Fruit fly (Drosophila melanogaster) whole organism, wandering third instar larva: ENCODE measurements around the gene galla-2.
A peak's percentile ranks its signal among the peaks of the same experiment; 100 is the strongest.

Experiments used
- Abd-B ChIP-seq: fragments of >200 bp; optimal IDR thresholded peaks from 2 replicates; lab custom pipeline; 2017; ENCODE audit warnings: missing biosample characterization, missing genetic modification characterization
- CG32264 ChIP-seq: fragments of 200-800 bp; sonication (Bioruptor generic); optimal IDR thresholded peaks from 2 replicates; lab custom pipeline; 2016; ENCODE audit warnings: missing biosample characterization, missing genetic modification characterization
- CG9705 ChIP-seq: fragments of 200-800 bp; sonication (Bioruptor generic); optimal IDR thresholded peaks from 2 replicates; lab custom pipeline; 2018; ENCODE audit warnings: missing biosample characterization, mild to moderate bottlenecking, missing genetic modification characterization
- Dfd ChIP-seq: fragments of >200 bp; optimal IDR thresholded peaks from 2 replicates; lab custom pipeline; 2017; ENCODE audit warnings: missing biosample characterization, missing genetic modification characterization
- Dif ChIP-seq: fragments of 200-275, 200-300 bp; sonication (Bioruptor generic); optimal IDR thresholded peaks from 2 replicates; lab custom pipeline; 2018; ENCODE audit warnings: missing biosample characterization, missing genetic modification characterization; ENCODE audit not compliant: partially characterized antibody
- GATAd ChIP-seq: sonication (Bioruptor generic); optimal IDR thresholded peaks from 2 replicates; lab custom pipeline; 2016; ENCODE audit warnings: missing biosample characterization, missing genetic modification characterization
- HLH106 ChIP-seq: fragments of 200-800 bp; optimal IDR thresholded peaks from 3 replicates; lab custom pipeline; 2019; ENCODE audit warnings: missing biosample characterization, mild to moderate bottlenecking, missing genetic modification characterization, moderate library complexity
- Hr78 ChIP-seq: fragments of >200 bp; optimal IDR thresholded peaks from 2 replicates; lab custom pipeline; 2017; ENCODE audit warnings: missing biosample characterization, missing genetic modification characterization
- Hr83 ChIP-seq: fragments of 200-300 bp; sonication (Bioruptor generic); optimal IDR thresholded peaks from 2 replicates; lab custom pipeline; 2016; ENCODE audit warnings: missing biosample characterization, mild to moderate bottlenecking, missing genetic modification characterization, moderate library complexity; ENCODE audit not compliant: poor library complexity, severe bottlenecking
- Jra ChIP-seq: sonication (Bioruptor generic); optimal IDR thresholded peaks from 2 replicates; lab custom pipeline; 2016; ENCODE audit warnings: missing biosample characterization, missing genetic modification characterization
- N ChIP-seq: fragments of >200 bp; optimal IDR thresholded peaks from 2 replicates; lab custom pipeline; 2018; ENCODE audit warnings: missing biosample characterization, missing external identifiers, missing genetic modification characterization
- OdsH ChIP-seq: fragments of 200-800 bp; sonication (Bioruptor generic); optimal IDR thresholded peaks from 2 replicates; lab custom pipeline; 2016; ENCODE audit warnings: missing biosample characterization, mild to moderate bottlenecking, missing genetic modification characterization
- Rel ChIP-seq, 2 experiments: fragments of 200-800 bp; sonication (Bioruptor generic) in 1 of 2; optimal IDR thresholded peaks; 2 replicates in 1 of 2; 3 replicates in 1 of 2; lab custom pipeline; 2016 to 2019; ENCODE audit warnings: mild to moderate bottlenecking in 2 of 2, missing biosample characterization in 2 of 2, missing genetic modification characterization in 2 of 2, moderate library complexity in 1 of 2
- Sp1 ChIP-seq: fragments of 200-800 bp; sonication (Bioruptor generic); optimal IDR thresholded peaks from 3 replicates; lab custom pipeline; 2019; ENCODE audit warnings: missing biosample characterization, mild to moderate bottlenecking, missing genetic modification characterization, moderate library complexity
- Vsx2 ChIP-seq: fragments of 200-300, 225-300 bp; sonication (Bioruptor generic); optimal IDR thresholded peaks from 2 replicates; lab custom pipeline; 2018; ENCODE audit warnings: missing biosample characterization, missing genetic modification characterization; ENCODE audit not compliant: partially characterized antibody
- br ChIP-seq: fragments of 200-800 bp; sonication (Bioruptor generic); optimal IDR thresholded peaks from 2 replicates; lab custom pipeline; 2016; ENCODE audit warnings: missing biosample characterization, missing genetic modification characterization
- brk ChIP-seq: fragments of 200-800 bp; sonication (Bioruptor generic); optimal IDR thresholded peaks from 2 replicates; lab custom pipeline; 2016; ENCODE audit warnings: missing biosample characterization, mild to moderate bottlenecking, missing genetic modification characterization
- dl ChIP-seq, 2 experiments: fragments of 175-275, 200-275 bp in 1 of 2; fragments of 200-275 bp in 1 of 2; sonication (Bioruptor generic); optimal IDR thresholded peaks; lab custom pipeline; 2018; ENCODE audit warnings: mild to moderate bottlenecking in 2 of 2, missing biosample characterization in 2 of 2, missing genetic modification characterization in 2 of 2, moderate library complexity in 2 of 2; ENCODE audit not compliant: partially characterized antibody in 2 of 2, insufficient read depth in 1 of 2
- dsf ChIP-seq: sonication (Bioruptor generic); optimal IDR thresholded peaks from 2 replicates; lab custom pipeline; 2016; ENCODE audit warnings: missing biosample characterization, missing genetic modification characterization, borderline replicate concordance
- ey ChIP-seq: fragments of 200-800 bp; sonication (Bioruptor generic); optimal IDR thresholded peaks from 2 replicates; lab custom pipeline; 2016; ENCODE audit warnings: missing biosample characterization, missing genetic modification characterization
- foxo ChIP-seq, 2 experiments: fragments of 200-800 bp; sonication (Bioruptor generic); optimal IDR thresholded peaks; 2 replicates in 1 of 2; 3 replicates in 1 of 2; lab custom pipeline; 2016 to 2017; ENCODE audit warnings: missing biosample characterization in 2 of 2, missing genetic modification characterization in 2 of 2
- fru ChIP-seq: fragments of 200-800 bp; sonication (Bioruptor generic); optimal IDR thresholded peaks from 3 replicates; lab custom pipeline; 2016; ENCODE audit warnings: missing biosample characterization, mild to moderate bottlenecking, missing genetic modification characterization
- psq ChIP-seq: fragments of 200-800 bp; sonication (Bioruptor generic); optimal IDR thresholded peaks from 3 replicates; lab custom pipeline; 2017; ENCODE audit warnings: missing biosample characterization, mild to moderate bottlenecking, missing genetic modification characterization, moderate library complexity
- rgr ChIP-seq: fragments of 200-800 bp; sonication (Bioruptor generic); optimal IDR thresholded peaks from 3 replicates; lab custom pipeline; 2016; ENCODE audit warnings: missing biosample characterization, mild to moderate bottlenecking, missing genetic modification characterization
- sv ChIP-seq: fragments of 200-800 bp; sonication (Bioruptor generic); optimal IDR thresholded peaks from 3 replicates; lab custom pipeline; 2016; ENCODE audit warnings: missing biosample characterization, missing genetic modification characterization
- tai ChIP-seq: sonication (Bioruptor generic); optimal IDR thresholded peaks from 2 replicates; lab custom pipeline; 2016; ENCODE audit warnings: missing biosample characterization, missing genetic modification characterization
- usp ChIP-seq: fragments of >200 bp; optimal IDR thresholded peaks from 2 replicates; lab custom pipeline; 2017; ENCODE audit warnings: missing biosample characterization, missing genetic modification characterization
- woc ChIP-seq: sonication (Bioruptor generic); optimal IDR thresholded peaks from 2 replicates; lab custom pipeline; 2016; ENCODE audit warnings: missing biosample characterization, mild to moderate bottlenecking, missing genetic modification characterization

Gene galla-2

dm6 chr3L:10844548-10845530 is 37.9 kb upstream of the galla-2 start:
- TF ChIP-seq usp (GFP tag; lab: Kevin White, UChicago) (no peak), br (GFP tag; lab: Kevin White, UChicago) (no peak), Jra (GFP tag; lab: Kevin White, UChicago) (no peak), OdsH (GFP tag; lab: Kevin White, UChicago) (peak; percentile 11), HLH106 (tag; lab: Kevin White, UChicago) (no peak), psq (peak; percentile 11), ey (GFP tag; lab: Kevin White, UChicago) (peak; percentile 39), dl (GFP tag; optimal IDR thresholded peaks at IDR 0.05; lab: Kevin White, UChicago; ENCODE audit: insufficient read depth in 1 of 2, partially characterized antibody in 2 of 2) (no peak), CG32264 (no peak), foxo (GFP tag; optimal IDR thresholded peaks at IDR 0.05; lab: Kevin White, UChicago) (peak in 1 of 2 experiments; percentile 52), N (no peak), fru (GFP tag; lab: Kevin White, UChicago) (peak; percentile 34), Dif (peak; percentile 15), tai (GFP tag; lab: Kevin White, UChicago) (no peak), woc (peak; percentile 45), rgr (GFP tag; lab: Kevin White, UChicago) (peak; percentile 25), Sp1 (GFP tag; lab: Kevin White, UChicago) (no peak)

DNA sequence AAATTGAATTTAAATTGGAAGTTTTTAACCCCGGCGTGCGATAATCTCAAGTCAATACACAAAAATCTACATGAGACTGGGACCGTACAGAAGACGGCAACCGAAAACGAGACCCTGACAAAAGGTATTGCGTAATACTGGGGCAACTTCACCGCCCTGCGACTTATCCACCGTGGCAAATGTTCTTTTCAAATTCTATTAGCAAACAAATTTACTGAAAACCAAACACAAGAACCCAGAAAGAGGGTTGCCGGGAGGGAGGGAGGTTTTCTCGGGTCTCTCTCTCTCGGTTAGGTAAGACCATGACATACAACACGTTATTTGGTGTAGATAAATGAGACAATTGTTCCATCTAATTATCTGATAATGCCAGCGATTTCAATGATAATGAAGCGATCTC is 36.9 kb upstream of the galla-2 start:
- TF ChIP-seq br (GFP tag; lab: Kevin White, UChicago) = no peak
- no peak for TF ChIP-seq Hr78 (GFP tag; lab: Kevin White, UChicago)
- TF ChIP-seq woc = no peak

dm6 chr3L:10847790-10848492 is 34.7 kb upstream of the galla-2 start:
- no peak for TF ChIP-seq CG9705 (GFP tag; lab: Kevin White, UChicago)
- no peak for TF ChIP-seq Sp1 (GFP tag; lab: Kevin White, UChicago)
- TF ChIP-seq foxo (GFP tag; optimal IDR thresholded peaks at IDR 0.05; lab: Kevin White, UChicago) = peak in 1 of 2 experiments; percentile 8
- TF ChIP-seq Abd-B (GFP tag; lab: Kevin White, UChicago) = no peak
- no peak for TF ChIP-seq Dfd
- no peak for TF ChIP-seq HLH106 (tag; lab: Kevin White, UChicago)
- no peak for TF ChIP-seq OdsH (GFP tag; lab: Kevin White, UChicago)
- TF ChIP-seq CG32264 = no peak
- TF ChIP-seq woc = no peak
- TF ChIP-seq N = no peak
- no peak for TF ChIP-seq fru (GFP tag; lab: Kevin White, UChicago)
- no peak for TF ChIP-seq Rel (GFP tag; optimal IDR thresholded peaks at IDR 0.05; lab: Kevin White, UChicago)
- TF ChIP-seq Rel (tag; optimal IDR thresholded peaks at IDR 0.05; lab: Kevin White, UChicago) = no peak
- TF ChIP-seq tai (GFP tag; lab: Kevin White, UChicago) = no peak
- TF ChIP-seq dl (GFP tag; optimal IDR thresholded peaks at IDR 0.05; lab: Kevin White, UChicago; ENCODE audit: insufficient read depth in 1 of 2, partially characterized antibody in 2 of 2) = no peak
- TF ChIP-seq sv (GFP tag; lab: Kevin White, UChicago) = peak; percentile 14
- no peak for TF ChIP-seq Vsx2 (GFP tag; lab: Kevin White, UChicago)
- TF ChIP-seq brk (GFP tag; lab: Kevin White, UChicago) = no peak
- TF ChIP-seq Dif = no peak
- no peak for TF ChIP-seq psq
- peak; percentile 15 for TF ChIP-seq rgr (GFP tag; lab: Kevin White, UChicago)
- no peak for TF ChIP-seq usp (GFP tag; lab: Kevin White, UChicago)
- no peak for TF ChIP-seq GATAd (GFP tag; lab: Kevin White, UChicago)

- TF ChIP-seq Hr83 (GFP tag; lab: Kevin White, UChicago) = no peak
- no peak for TF ChIP-seq Dif
- TF ChIP-seq OdsH (GFP tag; lab: Kevin White, UChicago) = no peak
- TF ChIP-seq CG32264 = no peak
- no peak for TF ChIP-seq Sp1 (GFP tag; lab: Kevin White, UChicago)
- no peak for TF ChIP-seq N
- TF ChIP-seq dsf (GFP tag; lab: Kevin White, UChicago) = no peak
Measured at dm6 chr3L:10848712-10849377, 33.8 kb upstream of the galla-2 start.
